Worm (Caenorhabditis elegans) whole organism, mixed stage, embryonic: ENCODE data around the gene moc-2.

Experiments used
- M03D4.4 ChIP-seq: sonication (generic microtip); optimal IDR thresholded peaks from 2 replicates; lab custom pipeline; 2017; ENCODE audit warnings: mild to moderate bottlenecking, missing genetic modification characterization, missing compliant biosample characterization
- nhr-237 ChIP-seq: fragments of 150-350 bp; optimal IDR thresholded peaks from 2 replicates; lab custom pipeline; 2014; ENCODE audit warnings: missing biosample characterization, missing genetic modification characterization
- pha-4 ChIP-seq: fragments of 150-350 bp; optimal IDR thresholded peaks from 2 replicates; lab custom pipeline; 2018; ENCODE audit warnings: missing biosample characterization, missing genetic modification reagents, missing genetic modification characterization
- sem-2 ChIP-seq: fragments of 200-800 bp; sonication (Bioruptor generic); optimal IDR thresholded peaks from 2 replicates; lab custom pipeline; 2018; ENCODE audit warnings: mild to moderate bottlenecking, missing genetic modification characterization, missing compliant biosample characterization

ce11 chrV:6518225-6518396, 14.1 kb upstream of the moc-2 start, which contains the start of gene F46E10.3:
- TF ChIP-seq sem-2 (GFP tag; lab: Kevin White, UChicago) (no peak), pha-4 (tag; lab: Kevin White, UChicago) (no peak), M03D4.4 (tag; lab: Kevin White, UChicago) (no peak), nhr-237 (tag; lab: Kevin White, UChicago) (no peak)
